Fruit fly (Drosophila melanogaster) whole organism, embryonic: ENCODE results near the gene Irbp18.

Source experiments
- ATbp ChIP-seq: fragments of 200-800 bp; sonication (Bioruptor generic); optimal IDR thresholded peaks from 2 replicates; lab custom pipeline; 2017; ENCODE audit warnings: missing biosample characterization, mild to moderate bottlenecking, missing genetic modification characterization, missing genetic modification reagents
- BEAF-32 ChIP-seq: fragments of 200-800 bp; sonication (Bioruptor generic); optimal IDR thresholded peaks from 3 replicates; lab custom pipeline; 2017; ENCODE audit warnings: missing biosample characterization, missing genetic modification characterization, mild to moderate bottlenecking, moderate library complexity, missing genetic modification reagents
- CG11398 ChIP-seq: fragments of 200-800 bp; sonication (Bioruptor generic); optimal IDR thresholded peaks from 2 replicates; lab custom pipeline; 2016; ENCODE audit warnings: missing biosample characterization, missing genetic modification characterization
- CG11695 ChIP-seq: fragments of 200-800 bp; sonication (Bioruptor generic); IDR thresholded peaks from 3 replicates; pipeline ENCODE4 v1.3.6; 2022; ENCODE audit warnings: missing biosample characterization, missing genetic modification characterization
- CG14860 ChIP-seq: fragments of 200-800 bp; sonication (Bioruptor generic); IDR thresholded peaks from 3 replicates; pipeline ENCODE4 v1.3.6; 2022; ENCODE audit warnings: missing biosample characterization, missing genetic modification characterization; ENCODE audit not compliant: partially characterized antibody
- CG14965 ChIP-seq: fragments of 200-800 bp; sonication (Bioruptor generic); optimal IDR thresholded peaks from 2 replicates; lab custom pipeline; 2016; ENCODE audit warnings: missing biosample characterization, missing genetic modification characterization, borderline replicate concordance
- CG1647 ChIP-seq: fragments of 200-800 bp; sonication (Bioruptor generic); optimal IDR thresholded peaks from 3 replicates; lab custom pipeline; 2016; ENCODE audit warnings: missing biosample characterization, missing genetic modification characterization
- CG17361 ChIP-seq: fragments of 200-800 bp; sonication (Bioruptor generic); IDR thresholded peaks from 3 replicates; pipeline ENCODE4 v1.3.6; 2022; ENCODE audit warnings: missing biosample characterization, missing genetic modification characterization
- CG2116 ChIP-seq: fragments of 200-800 bp; sonication (Bioruptor generic); optimal IDR thresholded peaks from 3 replicates; lab custom pipeline; 2018; ENCODE audit warnings: missing biosample characterization, mild to moderate bottlenecking, missing genetic modification characterization
- CG2199 ChIP-seq: fragments of 200-800 bp; sonication (Bioruptor generic); IDR thresholded peaks from 3 replicates; pipeline ENCODE4 v1.3.6; 2022; ENCODE audit warnings: missing biosample characterization, missing genetic modification characterization
- CG3281 ChIP-seq: fragments of 200-800 bp; sonication (Bioruptor generic); optimal IDR thresholded peaks from 3 replicates; lab custom pipeline; 2017; ENCODE audit warnings: missing biosample characterization, mild to moderate bottlenecking, missing genetic modification characterization
- CG33213 ChIP-seq: fragments of 200-800 bp; sonication (Bioruptor generic); optimal IDR thresholded peaks from 3 replicates; lab custom pipeline; 2016; ENCODE audit warnings: missing biosample characterization, missing genetic modification characterization
- CG33557 ChIP-seq: fragments of 200-800 bp; sonication (Bioruptor generic); optimal IDR thresholded peaks from 2 replicates; lab custom pipeline; 2019; ENCODE audit warnings: missing biosample characterization, mild to moderate bottlenecking, missing genetic modification characterization, moderate library complexity
- CG3995 ChIP-seq: fragments of 200-800 bp; sonication (Bioruptor generic); optimal IDR thresholded peaks from 3 replicates; lab custom pipeline; 2016; ENCODE audit warnings: missing biosample characterization, missing genetic modification characterization
- CG6689 ChIP-seq: fragments of 200-800 bp; sonication (Bioruptor generic); IDR thresholded peaks from 2 replicates; pipeline ENCODE4 v1.3.6; 2022; ENCODE audit warnings: missing biosample characterization, missing genetic modification characterization
- CG7963 ChIP-seq: fragments of 200-800 bp; sonication (Bioruptor generic); IDR thresholded peaks from 3 replicates; pipeline ENCODE4 v1.3.6; 2022; ENCODE audit warnings: missing biosample characterization, missing genetic modification characterization; ENCODE audit not compliant: partially characterized antibody
- CG8924 ChIP-seq: fragments of 200-800 bp; optimal IDR thresholded peaks from 3 replicates; lab custom pipeline; 2019; ENCODE audit warnings: missing biosample characterization, mild to moderate bottlenecking, missing genetic modification characterization, moderate library complexity
- CG9437 ChIP-seq: fragments of 200-800 bp; sonication (Bioruptor generic); optimal IDR thresholded peaks from 2 replicates; lab custom pipeline; 2018; ENCODE audit warnings: missing biosample characterization, mild to moderate bottlenecking, missing genetic modification characterization
- Deaf1 ChIP-seq: fragments of 200-800 bp; optimal IDR thresholded peaks from 3 replicates; lab custom pipeline; 2019; ENCODE audit warnings: missing biosample characterization, mild to moderate bottlenecking, missing genetic modification characterization, moderate library complexity
- Dfd ChIP-seq, 2 experiments: fragments of >200 bp; optimal IDR thresholded peaks; 2 replicates each; lab custom pipeline; 2017; ENCODE audit warnings: missing biosample characterization in 2 of 2, missing genetic modification characterization in 2 of 2
- ERR ChIP-seq: fragments of 200-800 bp; sonication (Bioruptor generic); optimal IDR thresholded peaks from 2 replicates; lab custom pipeline; 2016; ENCODE audit warnings: missing biosample characterization, missing genetic modification characterization
- H15 ChIP-seq: fragments of 200-800 bp; sonication (Bioruptor generic); IDR thresholded peaks from 3 replicates; pipeline ENCODE4 v1.3.6; 2022; ENCODE audit warnings: missing biosample characterization, missing genetic modification characterization
- HLH3B ChIP-seq: fragments of 200-800 bp; sonication (Bioruptor generic); IDR thresholded peaks from 2 replicates; pipeline ENCODE4 v1.3.6; 2022; ENCODE audit warnings: missing biosample characterization, missing genetic modification characterization
- HLH54F ChIP-seq: fragments of 200-800 bp; sonication (Bioruptor generic); optimal IDR thresholded peaks from 3 replicates; lab custom pipeline; 2016; ENCODE audit warnings: missing biosample characterization, missing genetic modification characterization
- Hand ChIP-seq: fragments of 200-800 bp; sonication (Bioruptor generic); optimal IDR thresholded peaks from 2 replicates; lab custom pipeline; 2017; ENCODE audit warnings: mild to moderate bottlenecking, missing biosample characterization, missing genetic modification reagents, missing genetic modification characterization
- Hmx ChIP-seq: fragments of 200-800 bp; sonication (Bioruptor generic); optimal IDR thresholded peaks from 2 replicates; lab custom pipeline; 2016; ENCODE audit warnings: missing biosample characterization, missing genetic modification characterization
- MTF-1 ChIP-seq: fragments of 200-800 bp; sonication (Bioruptor generic); optimal IDR thresholded peaks from 2 replicates; lab custom pipeline; 2018; ENCODE audit warnings: missing biosample characterization, mild to moderate bottlenecking, missing genetic modification characterization, borderline replicate concordance
- Neu2 ChIP-seq: fragments of 200-800 bp; sonication (Bioruptor generic); optimal IDR thresholded peaks from 3 replicates; lab custom pipeline; 2016; ENCODE audit warnings: missing biosample characterization, missing genetic modification characterization, borderline replicate concordance
- Oli ChIP-seq: fragments of 200-800 bp; sonication (Bioruptor generic); optimal IDR thresholded peaks from 2 replicates; lab custom pipeline; 2018; ENCODE audit warnings: missing biosample characterization, mild to moderate bottlenecking, missing genetic modification characterization, moderate library complexity
- Six4 ChIP-seq: fragments of 200-800 bp; sonication (Bioruptor generic); optimal IDR thresholded peaks from 2 replicates; lab custom pipeline; 2016; ENCODE audit warnings: missing biosample characterization, missing genetic modification characterization
- Stat92E ChIP-seq, 3 experiments: fragments of >200 bp in 2 of 3; fragments of 200-800 bp in 1 of 3; sonication (Bioruptor generic) in 1 of 3; optimal IDR thresholded peaks; 2 replicates each; lab custom pipeline; 2017 to 2019; ENCODE audit warnings: missing biosample characterization in 3 of 3, missing genetic modification characterization in 3 of 3, mild to moderate bottlenecking in 1 of 3, moderate library complexity in 1 of 3
- abd-A ChIP-seq: fragments of 200-800 bp; sonication (Bioruptor generic); optimal IDR thresholded peaks from 3 replicates; lab custom pipeline; 2019; ENCODE audit warnings: missing biosample characterization, mild to moderate bottlenecking, missing genetic modification characterization, moderate library complexity
- ase ChIP-seq: fragments of 200-800 bp; sonication (Bioruptor generic); IDR thresholded peaks from 3 replicates; pipeline ENCODE4 v1.3.6; 2022; ENCODE audit warnings: missing biosample characterization, missing genetic modification characterization
- ash1 ChIP-seq: fragments of 200-800 bp; sonication (Bioruptor generic); optimal IDR thresholded peaks from 2 replicates; lab custom pipeline; 2018; ENCODE audit warnings: missing biosample characterization, mild to moderate bottlenecking, missing genetic modification characterization
- bbx ChIP-seq: fragments of 200-800 bp; sonication (Bioruptor generic); IDR thresholded peaks from 2 replicates; pipeline ENCODE4 v1.3.6; 2022; ENCODE audit warnings: missing biosample characterization, missing genetic modification characterization; ENCODE audit not compliant: partially characterized antibody
- bigmax ChIP-seq: fragments of 200-800 bp; sonication (Bioruptor generic); optimal IDR thresholded peaks from 2 replicates; lab custom pipeline; 2018; ENCODE audit warnings: missing biosample characterization, mild to moderate bottlenecking, missing genetic modification characterization
- bowl ChIP-seq: fragments of 200-800 bp; sonication (Bioruptor generic); IDR thresholded peaks from 2 replicates; pipeline ENCODE4 v1.3.6; 2022; ENCODE audit warnings: missing biosample characterization, missing genetic modification characterization
- br ChIP-seq: fragments of >200 bp; optimal IDR thresholded peaks from 2 replicates; lab custom pipeline; 2017
- cad ChIP-seq: fragments of >200 bp; optimal IDR thresholded peaks from 2 replicates; lab custom pipeline; 2017; ENCODE audit warnings: missing biosample characterization, missing genetic modification characterization
- cato ChIP-seq: fragments of 200-800 bp; sonication (Bioruptor generic); optimal IDR thresholded peaks from 2 replicates; lab custom pipeline; 2016; ENCODE audit warnings: missing biosample characterization, missing genetic modification characterization, borderline replicate concordance
- fd96Cb ChIP-seq: fragments of 200-800 bp; sonication (Bioruptor generic); optimal IDR thresholded peaks from 2 replicates; lab custom pipeline; 2018; ENCODE audit warnings: missing biosample characterization, mild to moderate bottlenecking, missing genetic modification characterization, moderate library complexity
- ftz-f1 ChIP-seq: fragments of 200-800 bp; sonication (Bioruptor generic); optimal IDR thresholded peaks from 2 replicates; lab custom pipeline; 2016; ENCODE audit warnings: missing biosample characterization, missing genetic modification characterization
- grn ChIP-seq: fragments of 200-800 bp; sonication (Bioruptor generic); optimal IDR thresholded peaks from 3 replicates; lab custom pipeline; 2017; ENCODE audit warnings: missing biosample characterization, missing genetic modification characterization
- inv ChIP-seq: fragments of 200-800 bp; sonication (Bioruptor generic); IDR thresholded peaks from 2 replicates; pipeline ENCODE4 v1.3.6; 2022; ENCODE audit warnings: missing biosample characterization, missing genetic modification characterization; ENCODE audit not compliant: partially characterized antibody
- luna ChIP-seq: fragments of 200-800 bp; sonication (Bioruptor generic); optimal IDR thresholded peaks from 2 replicates; lab custom pipeline; 2016; ENCODE audit warnings: missing biosample characterization, missing genetic modification characterization
- peb ChIP-seq: fragments of 200-800 bp; sonication (Bioruptor generic); IDR thresholded peaks from 2 replicates; pipeline ENCODE4 v1.3.6; 2022; ENCODE audit warnings: missing biosample characterization, missing genetic modification characterization
- sisA ChIP-seq: fragments of 200-800 bp; sonication (Bioruptor generic); IDR thresholded peaks from 2 replicates; pipeline ENCODE4 v1.3.6; 2022; ENCODE audit warnings: missing biosample characterization, missing genetic modification characterization
- slou ChIP-seq: fragments of 200-800 bp; sonication (Bioruptor generic); optimal IDR thresholded peaks from 3 replicates; lab custom pipeline; 2016; ENCODE audit warnings: missing biosample characterization, missing genetic modification characterization
- so ChIP-seq: fragments of 200-800 bp; sonication (Bioruptor generic); IDR thresholded peaks from 3 replicates; pipeline ENCODE4 v1.3.6; 2022; ENCODE audit warnings: missing biosample characterization, missing genetic modification characterization
- yki ChIP-seq: fragments of >200 bp; optimal IDR thresholded peaks from 3 replicates; lab custom pipeline; 2018

Irbp18 gene

DNA sequence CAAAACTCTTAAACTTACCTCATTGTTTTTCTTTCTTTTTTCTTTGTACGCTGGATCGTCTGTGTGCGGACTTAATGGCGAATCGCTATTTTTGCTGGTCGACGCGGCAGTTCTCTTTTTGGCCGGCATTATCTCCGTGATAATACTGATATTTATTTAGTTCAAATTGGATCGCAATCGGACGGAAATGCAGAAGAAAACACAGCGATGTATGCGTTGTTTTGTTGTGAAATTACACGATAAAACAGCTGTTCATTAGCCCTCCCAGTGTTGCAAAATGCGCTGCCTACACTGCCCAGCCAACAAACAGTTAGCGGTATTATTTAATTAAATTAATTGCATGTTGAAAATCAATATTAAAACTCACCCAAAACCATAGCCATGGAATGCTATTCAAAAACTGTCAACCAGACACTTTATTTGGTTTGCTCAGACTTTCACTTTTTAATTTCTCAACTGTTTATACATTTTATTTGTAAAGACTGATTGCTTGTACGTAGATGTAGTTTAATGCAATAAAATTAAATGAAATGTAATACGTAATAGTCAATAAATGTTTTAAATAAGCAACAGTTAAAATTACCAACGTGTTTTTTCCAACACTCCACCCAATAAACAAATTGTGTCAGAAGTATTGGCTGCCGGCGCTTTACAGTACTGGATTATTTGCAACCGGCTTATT lies at the start of gene Irbp18, which contains the start of gene APP-BP1 (continued):
- TF ChIP-seq CG2199 (GFP tag; lab: Robert Waterston, UW) (0 out of 3 replicates have a peak, but pooled peaks have one; percentile 43), CG11695 (GFP tag; lab: Robert Waterston, UW) (peak; percentile 91), so (GFP tag; lab: Robert Waterston, UW) (peak; percentile 91), ftz-f1 (GFP tag; lab: Kevin White, UChicago) (peak; percentile 16), Six4 (GFP tag; lab: Kevin White, UChicago) (peak; percentile 94), abd-A (tag; lab: Kevin White, UChicago) (no peak), CG17361 (peak; percentile 97), Dfd (GFP tag; optimal IDR thresholded peaks at IDR 0.05; lab: Kevin White, UChicago) (no peak), br (lab: Kevin White, UChicago) (no peak), bbx (GFP tag; lab: Robert Waterston, UW) (peak; percentile 16; the same call in 1 of the 2 replicates), ase (GFP tag; lab: Robert Waterston, UW) (peak; percentile 79), Hmx (GFP tag; lab: Kevin White, UChicago) (peak; percentile 93), cato (GFP tag; lab: Kevin White, UChicago) (peak; percentile 91), CG2116 (peak; percentile 88), Hand (peak; percentile 84), fd96Cb (tag; lab: Kevin White, UChicago) (peak; percentile 89), CG33557 (GFP tag; lab: Kevin White, UChicago) (peak; percentile 82), cad (no peak), grn (GFP tag; lab: Kevin White, UChicago) (peak; percentile 66), CG1647 (peak; percentile 91), HLH3B (GFP tag; lab: Robert Waterston, UW) (peak; percentile 75), CG11398 (peak; percentile 83), CG7963 (GFP tag; lab: Robert Waterston, UW) (no peak), BEAF-32 (GFP tag; lab: Kevin White, UChicago) (peak; percentile 46), CG14860 (GFP tag; lab: Robert Waterston, UW) (no peak), bigmax (GFP tag; lab: Kevin White, UChicago) (no peak), Deaf1 (peak; percentile 74), CG9437 (peak; percentile 92), ATbp (peak; percentile 83), CG3281 (GFP tag; lab: Kevin White, UChicago) (peak; percentile 95), CG6689 (GFP tag; lab: Robert Waterston, UW) (peak; percentile 91), CG3995 (GFP tag; lab: Kevin White, UChicago) (peak; percentile 64), Stat92E (GFP tag; optimal IDR thresholded peaks at IDR 0.05; lab: Kevin White, UChicago) (peak in 1 of 3 experiments; percentile 30), Neu2 (GFP tag; lab: Kevin White, UChicago) (peak; percentile 56), inv (GFP tag; lab: Robert Waterston, UW) (no peak), slou (GFP tag; lab: Kevin White, UChicago) (peak; percentile 90), ash1 (GFP tag; lab: Kevin White, UChicago) (peak; percentile 11), bowl (GFP tag; lab: Robert Waterston, UW) (no peak), CG33213 (GFP tag; lab: Kevin White, UChicago) (peak; percentile 88), sisA (peak; percentile 84), H15 (GFP tag; lab: Robert Waterston, UW) (peak; percentile 85), CG14965 (GFP tag; lab: Kevin White, UChicago) (peak; percentile 50), CG8924 (tag; lab: Kevin White, UChicago) (peak; percentile 94), luna (GFP tag; lab: Kevin White, UChicago) (peak; percentile 91), HLH54F (GFP tag; lab: Kevin White, UChicago) (peak; percentile 96), ERR (GFP tag; lab: Kevin White, UChicago) (peak; percentile 88), Oli (peak; percentile 93), yki (lab: Kevin White, UChicago) (no peak), peb (GFP tag; lab: Robert Waterston, UW) (peak; percentile 83), MTF-1 (GFP tag; lab: Kevin White, UChicago) (peak; percentile 66)
